Fruit fly (Drosophila melanogaster) whole organism, embryonic: ENCODE results near the gene dmrt93B.

Source experiments
- Adf1 ChIP-seq: fragments of 200-800 bp; sonication (Bioruptor generic); IDR thresholded peaks from 2 replicates; pipeline ENCODE4 v1.3.6; 2022; ENCODE audit warnings: missing biosample characterization, missing genetic modification characterization
- Aef1 ChIP-seq: fragments of 200-800 bp; sonication (Bioruptor generic); IDR thresholded peaks from 3 replicates; pipeline ENCODE4 v1.3.6; 2022; ENCODE audit warnings: missing biosample characterization, missing genetic modification characterization
- B-H1 ChIP-seq: fragments of 200-800 bp; sonication (Bioruptor generic); IDR thresholded peaks from 3 replicates; pipeline ENCODE4 v1.3.6; 2022; ENCODE audit warnings: missing biosample characterization, missing genetic modification characterization
- B-H2 ChIP-seq: fragments of 200-800 bp; sonication (Bioruptor generic); optimal IDR thresholded peaks from 2 replicates; lab custom pipeline; 2018; ENCODE audit warnings: missing biosample characterization, mild to moderate bottlenecking, missing genetic modification characterization
- CG10654 ChIP-seq: fragments of 200-800 bp; sonication (Bioruptor generic); optimal IDR thresholded peaks from 2 replicates; lab custom pipeline; 2016; ENCODE audit warnings: missing biosample characterization, missing genetic modification characterization
- CG11085 ChIP-seq: fragments of 200-800 bp; sonication (Bioruptor generic); IDR thresholded peaks from 2 replicates; pipeline ENCODE4 v1.3.6; 2022; ENCODE audit warnings: missing biosample characterization, missing genetic modification characterization
- CG12659 ChIP-seq: fragments of 200-800 bp; sonication (Bioruptor generic); optimal IDR thresholded peaks from 3 replicates; lab custom pipeline; 2017; ENCODE audit warnings: mild to moderate bottlenecking, missing biosample characterization, missing genetic modification reagents, missing genetic modification characterization
- CG13287 ChIP-seq: fragments of 200-800 bp; sonication (Bioruptor generic); IDR thresholded peaks from 2 replicates; pipeline ENCODE4 v1.3.6; 2022; ENCODE audit warnings: missing biosample characterization, missing genetic modification characterization; ENCODE audit not compliant: partially characterized antibody
- CG14441 ChIP-seq: fragments of 200-800 bp; sonication (Bioruptor generic); IDR thresholded peaks from 2 replicates; pipeline ENCODE4 v1.3.6; 2022; ENCODE audit warnings: missing biosample characterization, missing genetic modification characterization
- CG14860 ChIP-seq: fragments of 200-800 bp; sonication (Bioruptor generic); IDR thresholded peaks from 3 replicates; pipeline ENCODE4 v1.3.6; 2022; ENCODE audit warnings: missing biosample characterization, missing genetic modification characterization; ENCODE audit not compliant: partially characterized antibody
- CG15073 ChIP-seq: fragments of 200-800 bp; sonication (Bioruptor generic); optimal IDR thresholded peaks from 2 replicates; lab custom pipeline; 2016; ENCODE audit warnings: missing biosample characterization, missing genetic modification characterization
- CG15479 ChIP-seq: fragments of 200-800 bp; sonication (Bioruptor generic); optimal IDR thresholded peaks from 3 replicates; lab custom pipeline; 2019; ENCODE audit warnings: missing biosample characterization, mild to moderate bottlenecking, missing genetic modification characterization, moderate library complexity
- CG16779 ChIP-seq: fragments of 200-800 bp; sonication (Bioruptor generic); IDR thresholded peaks from 2 replicates; pipeline ENCODE4 v1.3.6; 2022; ENCODE audit warnings: missing biosample characterization, missing genetic modification characterization
- CG17328 ChIP-seq: fragments of 200-800 bp; sonication (Bioruptor generic); IDR thresholded peaks from 2 replicates; pipeline ENCODE4 v1.3.6; 2022; ENCODE audit warnings: missing biosample characterization, missing genetic modification characterization
- CG17385 ChIP-seq: fragments of 200-800 bp; sonication (Bioruptor generic); optimal IDR thresholded peaks from 3 replicates; lab custom pipeline; 2018; ENCODE audit warnings: missing biosample characterization, mild to moderate bottlenecking, missing genetic modification characterization
- CG2678 ChIP-seq: fragments of 200-800 bp; sonication (Bioruptor generic); optimal IDR thresholded peaks from 3 replicates; lab custom pipeline; 2019; ENCODE audit warnings: missing biosample characterization, mild to moderate bottlenecking, missing genetic modification characterization, moderate library complexity
- CG30403 ChIP-seq: fragments of 200-800 bp; sonication (Bioruptor generic); optimal IDR thresholded peaks from 3 replicates; lab custom pipeline; 2016; ENCODE audit warnings: missing biosample characterization, missing genetic modification characterization
- CG4282 ChIP-seq: fragments of 200-800 bp; sonication (Bioruptor generic); optimal IDR thresholded peaks from 2 replicates; lab custom pipeline; 2016; ENCODE audit warnings: missing biosample characterization, missing genetic modification characterization
- CG4404 ChIP-seq: fragments of 200-800 bp; sonication (Bioruptor generic); IDR thresholded peaks from 2 replicates; pipeline ENCODE4 v1.3.6; 2022; ENCODE audit warnings: missing biosample characterization, missing genetic modification characterization
- CG6175 ChIP-seq: fragments of 200-800 bp; sonication (Bioruptor generic); IDR thresholded peaks from 3 replicates; pipeline ENCODE4 v1.3.6; 2022; ENCODE audit warnings: missing biosample characterization, missing genetic modification characterization
- CG7556 ChIP-seq: fragments of 200-800 bp; sonication (Bioruptor generic); optimal IDR thresholded peaks from 2 replicates; lab custom pipeline; 2017; ENCODE audit warnings: missing biosample characterization, mild to moderate bottlenecking, missing genetic modification characterization
- CG8089 ChIP-seq: fragments of 200-800 bp; sonication (Bioruptor generic); optimal IDR thresholded peaks from 3 replicates; lab custom pipeline; 2016; ENCODE audit warnings: missing biosample characterization, missing genetic modification characterization
- CG8290 ChIP-seq, 3 experiments: fragments of 200-800 bp; sonication (Bioruptor generic); optimal IDR thresholded peaks; 2 replicates each; lab custom pipeline; 2016 to 2019; ENCODE audit warnings: missing biosample characterization in 3 of 3, missing genetic modification characterization in 3 of 3, mild to moderate bottlenecking in 2 of 3, moderate library complexity in 1 of 3
- CG8765 ChIP-seq: fragments of 200-800 bp; sonication (Bioruptor generic); IDR thresholded peaks from 2 replicates; pipeline ENCODE4 v1.3.6; 2022; ENCODE audit warnings: missing biosample characterization, missing genetic modification characterization
- Dip3 ChIP-seq: fragments of 200-800 bp; sonication (Bioruptor generic); optimal IDR thresholded peaks from 3 replicates; lab custom pipeline; 2016; ENCODE audit warnings: missing biosample characterization, missing genetic modification characterization
- ERR ChIP-seq: fragments of 200-800 bp; sonication (Bioruptor generic); optimal IDR thresholded peaks from 2 replicates; lab custom pipeline; 2016; ENCODE audit warnings: missing biosample characterization, missing genetic modification characterization
- HmgZ ChIP-seq: fragments of 200-800 bp; sonication (Bioruptor generic); optimal IDR thresholded peaks from 2 replicates; lab custom pipeline; 2018; ENCODE audit warnings: missing biosample characterization, mild to moderate bottlenecking, missing genetic modification characterization
- MTF-1 ChIP-seq: fragments of 200-800 bp; sonication (Bioruptor generic); optimal IDR thresholded peaks from 2 replicates; lab custom pipeline; 2018; ENCODE audit warnings: missing biosample characterization, mild to moderate bottlenecking, missing genetic modification characterization, borderline replicate concordance
- Meics ChIP-seq: fragments of 200-800 bp; sonication (Bioruptor generic); optimal IDR thresholded peaks from 2 replicates; lab custom pipeline; 2017; ENCODE audit warnings: missing biosample characterization, mild to moderate bottlenecking, missing genetic modification characterization
- Poxn ChIP-seq: fragments of 200-800 bp; sonication (Bioruptor generic); IDR thresholded peaks from 2 replicates; pipeline ENCODE4 v1.3.6; 2022; ENCODE audit warnings: missing biosample characterization, missing genetic modification characterization
- Xbp1 ChIP-seq: fragments of 200-800 bp; sonication (Bioruptor generic); optimal IDR thresholded peaks from 3 replicates; lab custom pipeline; 2016; ENCODE audit warnings: missing biosample characterization, mild to moderate bottlenecking, missing genetic modification characterization
- da ChIP-seq: fragments of 200-800 bp; sonication (Bioruptor generic); optimal IDR thresholded peaks from 2 replicates; lab custom pipeline; 2016; ENCODE audit warnings: missing biosample characterization, missing genetic modification characterization
- danr ChIP-seq: fragments of 200-800 bp; sonication (Bioruptor generic); IDR thresholded peaks from 2 replicates; pipeline ENCODE4 v1.3.6; 2022; ENCODE audit warnings: missing biosample characterization, missing genetic modification characterization
- exex ChIP-seq: fragments of 200-800 bp; sonication (Bioruptor generic); optimal IDR thresholded peaks from 4 replicates; lab custom pipeline; 2018; ENCODE audit warnings: missing biosample characterization, mild to moderate bottlenecking, missing genetic modification characterization, moderate library complexity
- gcm2 ChIP-seq: fragments of 200-800 bp; sonication (Bioruptor generic); optimal IDR thresholded peaks from 2 replicates; lab custom pipeline; 2016; ENCODE audit warnings: missing biosample characterization, missing genetic modification characterization
- gem ChIP-seq: fragments of 200-800 bp; sonication (Bioruptor generic); optimal IDR thresholded peaks from 2 replicates; lab custom pipeline; 2019; ENCODE audit warnings: missing biosample characterization, mild to moderate bottlenecking, missing genetic modification characterization, moderate library complexity
- kay ChIP-seq: fragments of 200-800 bp; sonication (Bioruptor generic); optimal IDR thresholded peaks from 2 replicates; lab custom pipeline; 2016; ENCODE audit warnings: missing biosample characterization, missing genetic modification characterization
- lilli ChIP-seq: fragments of 200-800 bp; sonication (Bioruptor generic); optimal IDR thresholded peaks from 3 replicates; lab custom pipeline; 2016; ENCODE audit warnings: missing biosample characterization, missing genetic modification characterization
- otp ChIP-seq: fragments of 200-800 bp; sonication (Bioruptor generic); IDR thresholded peaks from 3 replicates; pipeline ENCODE4, ENCODE4 v1.3.6; 2022; ENCODE audit warnings: missing biosample characterization, missing genetic modification characterization
- pan ChIP-seq, 4 experiments: fragments of >200 bp in 3 of 4; fragments of 200-800 bp in 1 of 4; sonication (Bioruptor generic) in 1 of 4; optimal IDR thresholded peaks in 3 of 4; IDR thresholded peaks in 1 of 4; 2 replicates each; pipeline versions ENCODE4 v1.3.6 to Lab custom; 2017 to 2022; ENCODE audit warnings: missing biosample characterization in 2 of 4, missing genetic modification characterization in 2 of 4, mixed read lengths in 1 of 4
- prd ChIP-seq, 3 experiments: fragments of >200 bp in 2 of 3; fragments of 200-800 bp in 1 of 3; sonication (Bioruptor generic) in 1 of 3; optimal IDR thresholded peaks in 2 of 3; IDR thresholded peaks in 1 of 3; 2 replicates in 2 of 3; 3 replicates in 1 of 3; pipeline versions ENCODE4 v1.3.6 to Lab custom; 2017 to 2022; ENCODE audit warnings: missing biosample characterization in 1 of 3, missing genetic modification characterization in 1 of 3
- run ChIP-seq: fragments of 200-800 bp; sonication (Bioruptor generic); optimal IDR thresholded peaks from 3 replicates; lab custom pipeline; 2018; ENCODE audit warnings: missing biosample characterization, mild to moderate bottlenecking, missing genetic modification characterization
- sens ChIP-seq: fragments of 200-800 bp; sonication (Bioruptor generic); peaks from one replicate; lab custom pipeline; 2016; ENCODE audit warnings: missing biosample characterization, missing genetic modification characterization
- so ChIP-seq: fragments of 200-800 bp; sonication (Bioruptor generic); IDR thresholded peaks from 3 replicates; pipeline ENCODE4 v1.3.6; 2022; ENCODE audit warnings: missing biosample characterization, missing genetic modification characterization
- ssp ChIP-seq: fragments of 200-800 bp; sonication (Bioruptor generic); IDR thresholded peaks from 2 replicates; pipeline ENCODE4 v1.3.6; 2022; ENCODE audit warnings: missing biosample characterization, missing genetic modification characterization
- stc ChIP-seq: fragments of 200-800 bp; sonication (Bioruptor generic); IDR thresholded peaks from 2 replicates; pipeline ENCODE4 v1.3.6; 2022; ENCODE audit warnings: missing biosample characterization, missing genetic modification characterization
- unc-4 ChIP-seq: fragments of 200-800 bp; sonication (Bioruptor generic); IDR thresholded peaks from 2 replicates; pipeline ENCODE4 v1.3.6; 2022; ENCODE audit warnings: missing biosample characterization, missing genetic modification characterization; ENCODE audit not compliant: partially characterized antibody
- usp ChIP-seq: fragments of >200 bp; optimal IDR thresholded peaks from 2 replicates; lab custom pipeline; 2017; ENCODE audit warnings: missing biosample characterization, missing genetic modification characterization
- zf30C ChIP-seq: fragments of 200-800 bp; sonication (Bioruptor generic); optimal IDR thresholded peaks from 3 replicates; lab custom pipeline; 2018; ENCODE audit warnings: missing biosample characterization, mild to moderate bottlenecking, missing genetic modification characterization

The dmrt93B gene

DNA sequence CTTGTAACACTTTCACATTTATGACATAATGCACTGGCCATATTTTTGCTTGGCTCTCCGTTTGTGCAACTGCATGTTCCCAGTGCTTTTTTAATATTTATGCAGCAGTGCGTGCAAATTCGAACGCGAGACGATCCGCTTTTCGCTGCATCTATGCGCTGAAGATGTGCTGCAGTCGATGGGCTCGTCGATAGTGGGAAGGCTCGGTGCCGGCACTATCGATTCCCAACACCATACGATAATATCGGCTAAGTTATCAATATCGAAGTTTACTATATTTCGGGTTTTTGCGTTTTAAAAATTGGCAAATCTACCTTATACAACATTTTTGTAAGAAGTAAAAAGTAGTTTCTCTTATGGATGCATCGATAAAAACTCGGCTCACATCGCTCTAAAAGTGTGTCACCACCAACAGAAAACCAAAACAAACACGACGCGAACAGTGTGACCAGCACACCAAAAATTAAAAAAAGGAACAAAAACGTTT, 23.9 kb downstream of the dmrt93B start, which contains the start of gene RhoGAP93B (continued):
- TF ChIP-seq CG13287 (GFP tag; lab: Robert Waterston, UW) = peak; percentile 100
- peak; percentile 69; the same call in 1 of the 2 replicates for TF ChIP-seq danr (GFP tag; lab: Robert Waterston, UW)
- peak; percentile 85 for TF ChIP-seq CG6175 (GFP tag; lab: Robert Waterston, UW)
- TF ChIP-seq ERR = peak; percentile 80
- peak; percentile 64 for TF ChIP-seq kay
- peak; percentile 92 for TF ChIP-seq HmgZ (tag; lab: Kevin White, UChicago)
- TF ChIP-seq CG2678 (tag; lab: Kevin White, UChicago) = no peak
- peak; percentile 82 for TF ChIP-seq B-H1 (GFP tag; lab: Robert Waterston, UW)
- no peak for TF ChIP-seq usp (GFP tag; lab: Kevin White, UChicago)
- peak; percentile 53 for TF ChIP-seq exex
- peak; percentile 98 for TF ChIP-seq sens (GFP tag; lab: Kevin White, UChicago)
- TF ChIP-seq CG17328 (GFP tag; lab: Robert Waterston, UW) = peak; percentile 88
- TF ChIP-seq da (GFP tag; lab: Kevin White, UChicago) = peak; percentile 74
- TF ChIP-seq Dip3 (GFP tag; lab: Kevin White, UChicago) = peak; percentile 92
- TF ChIP-seq CG10654 (GFP tag; lab: Kevin White, UChicago) = peak; percentile 82
- TF ChIP-seq so (GFP tag; lab: Robert Waterston, UW) = peak; percentile 94
- TF ChIP-seq zf30C (GFP tag; lab: Kevin White, UChicago) = no peak
- TF ChIP-seq CG15479 (GFP tag; lab: Kevin White, UChicago) = peak; percentile 59
- peak; percentile 73 for TF ChIP-seq Adf1 (GFP tag; lab: Robert Waterston, UW)
- peak; percentile 92 for TF ChIP-seq CG12659 (GFP tag; lab: Kevin White, UChicago)
- TF ChIP-seq CG30403 (GFP tag; lab: Kevin White, UChicago) = peak; percentile 81
- TF ChIP-seq CG4404 (GFP tag; lab: Robert Waterston, UW) = peak; percentile 94
- TF ChIP-seq CG16779 (GFP tag; lab: Robert Waterston, UW) = peak; percentile 74
- TF ChIP-seq CG15073 = no peak
- TF ChIP-seq B-H2 (GFP tag; lab: Kevin White, UChicago) = peak; percentile 84
- no peak for TF ChIP-seq gcm2
- peak; percentile 7 for TF ChIP-seq CG17385 (GFP tag; lab: Kevin White, UChicago)
- TF ChIP-seq CG14860 = peak; percentile 100
- peak; percentile 92 for TF ChIP-seq CG14441 (GFP tag; lab: Robert Waterston, UW)
- no peak for TF ChIP-seq prd (optimal IDR thresholded peaks at IDR 0.05; lab: Kevin White, UChicago)
- peak; percentile 96 for TF ChIP-seq prd (GFP tag; IDR thresholded peaks at IDR 0.05; lab: Robert Waterston, UW)
- TF ChIP-seq gem (tag; lab: Kevin White, UChicago) = peak; percentile 80
- peak; percentile 94 for TF ChIP-seq CG8765 (GFP tag; lab: Robert Waterston, UW)
- peak; percentile 74 for TF ChIP-seq Meics (GFP tag; lab: Kevin White, UChicago)
- TF ChIP-seq stc (GFP tag; lab: Robert Waterston, UW) = peak; percentile 87
- TF ChIP-seq MTF-1 (GFP tag; lab: Kevin White, UChicago) = peak; percentile 64
- TF ChIP-seq ssp (GFP tag; lab: Robert Waterston, UW) = peak; percentile 90
- peak; percentile 40 for TF ChIP-seq run
- peak; percentile 99 for TF ChIP-seq unc-4 (GFP tag; lab: Robert Waterston, UW)
- peak; percentile 57 for TF ChIP-seq CG7556 (GFP tag; lab: Kevin White, UChicago)
- TF ChIP-seq CG8089 (GFP tag; lab: Kevin White, UChicago) = peak; percentile 69
- peak; percentile 76 for TF ChIP-seq CG8290 (GFP tag; optimal IDR thresholded peaks at IDR 0.05; lab: Kevin White, UChicago)
- TF ChIP-seq CG8290 (tag; optimal IDR thresholded peaks at IDR 0.05; lab: Kevin White, UChicago) = peak in 1 of 2 experiments; percentile 13
- TF ChIP-seq CG4282 = peak; percentile 73
- TF ChIP-seq Xbp1 (GFP tag; lab: Kevin White, UChicago) = peak; percentile 84
- TF ChIP-seq lilli (GFP tag; lab: Kevin White, UChicago) = peak; percentile 91
- TF ChIP-seq pan (optimal IDR thresholded peaks at IDR 0.05; lab: Kevin White, UChicago) = no peak
- peak in 1 of 2 experiments; percentile 82 for TF ChIP-seq pan (GFP tag; optimal IDR thresholded peaks at IDR 0.05 in 1 of 2, IDR thresholded peaks at IDR 0.05 in 1 of 2)
- peak; percentile 96 for TF ChIP-seq Aef1 (GFP tag; lab: Robert Waterston, UW)
- TF ChIP-seq Poxn (GFP tag; lab: Robert Waterston, UW) = no peak; the same call in 1 of the 2 replicates
- TF ChIP-seq otp (GFP tag; lab: Robert Waterston, UW) = peak; percentile 90
- peak; percentile 90 for TF ChIP-seq CG11085 (GFP tag; lab: Robert Waterston, UW)
